Fruit fly (Drosophila melanogaster): Measurements from ENCODE around the gene CG13949.

CG13949 gene

DNA sequence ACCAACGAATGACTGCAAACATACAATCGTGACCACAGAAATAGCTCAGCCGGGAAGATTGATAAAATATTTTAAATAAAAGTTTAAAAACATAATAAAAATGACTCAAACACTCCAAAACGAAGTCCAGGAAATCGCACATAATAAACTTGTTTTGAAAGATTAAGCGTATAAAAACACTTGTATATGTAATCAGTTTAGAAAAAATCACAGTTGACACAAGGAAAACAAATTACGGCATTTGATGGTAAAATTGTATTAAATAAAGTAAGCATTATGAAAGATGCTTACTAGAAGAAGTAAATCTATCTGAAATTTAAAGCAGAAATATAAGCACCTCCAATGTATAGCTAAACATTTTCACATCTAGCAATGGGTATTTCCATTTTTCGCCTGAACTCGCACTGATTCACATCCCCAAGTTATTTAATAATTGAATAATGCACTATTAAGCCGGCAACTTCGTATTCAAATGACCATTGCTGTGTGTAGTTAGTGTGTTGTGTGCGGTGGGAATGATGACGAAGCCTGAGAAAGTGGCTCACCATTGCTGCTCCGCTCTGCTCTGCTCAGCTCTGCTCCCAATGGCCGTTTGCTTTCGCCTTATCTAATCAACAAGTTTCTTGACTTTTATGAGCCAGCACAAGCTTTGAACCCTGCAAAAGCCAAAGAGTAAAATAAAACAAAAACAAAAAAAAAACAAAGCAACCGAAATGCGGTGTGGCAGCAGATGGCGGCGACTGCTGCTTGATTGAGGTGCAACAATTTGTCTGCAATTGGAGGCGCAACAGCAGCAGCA, 7.7 kb upstream of the CG13949 start:
- TF ChIP-seq Myc (optimal IDR thresholded peaks at IDR 0.05), result no peak

DNA sequence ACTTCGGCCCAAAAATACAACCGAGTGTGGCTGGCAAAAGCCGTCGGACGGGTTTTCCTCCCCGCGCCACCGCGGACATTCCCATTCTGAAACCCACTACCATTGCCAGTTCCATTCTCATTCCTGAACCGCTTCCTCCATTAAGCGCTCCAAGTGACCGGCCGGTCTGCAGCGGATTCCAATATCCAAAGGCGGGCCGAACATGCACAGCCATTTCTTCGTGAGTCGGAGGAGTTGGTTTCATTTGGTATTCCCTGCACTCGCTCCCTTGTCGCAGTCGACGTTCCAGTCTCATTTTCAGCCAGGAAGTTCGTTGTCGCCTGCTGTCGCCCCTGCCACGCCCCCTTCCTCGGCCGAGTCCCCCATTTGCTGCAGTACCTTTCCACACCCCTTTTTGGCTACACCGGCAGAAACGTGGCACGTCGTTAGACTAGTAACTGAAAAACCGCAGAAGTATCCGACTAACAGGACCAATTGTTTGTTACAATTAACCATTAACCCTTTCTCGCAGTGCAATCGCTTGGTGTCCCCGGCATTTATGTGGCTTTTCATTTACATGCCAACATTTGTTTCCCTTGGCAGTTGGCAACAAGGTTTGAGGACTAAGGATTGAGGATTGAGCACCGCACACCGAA, 7.0 kb upstream of the CG13949 start:
- TF ChIP-seq Myc (optimal IDR thresholded peaks at IDR 0.05) (no peak), Sin3A (optimal IDR thresholded peaks at IDR 0.05) (no peak), psq (optimal IDR thresholded peaks at IDR 0.05) (no peak), h (optimal IDR thresholded peaks at IDR 0.05) (no peak)

DNA sequence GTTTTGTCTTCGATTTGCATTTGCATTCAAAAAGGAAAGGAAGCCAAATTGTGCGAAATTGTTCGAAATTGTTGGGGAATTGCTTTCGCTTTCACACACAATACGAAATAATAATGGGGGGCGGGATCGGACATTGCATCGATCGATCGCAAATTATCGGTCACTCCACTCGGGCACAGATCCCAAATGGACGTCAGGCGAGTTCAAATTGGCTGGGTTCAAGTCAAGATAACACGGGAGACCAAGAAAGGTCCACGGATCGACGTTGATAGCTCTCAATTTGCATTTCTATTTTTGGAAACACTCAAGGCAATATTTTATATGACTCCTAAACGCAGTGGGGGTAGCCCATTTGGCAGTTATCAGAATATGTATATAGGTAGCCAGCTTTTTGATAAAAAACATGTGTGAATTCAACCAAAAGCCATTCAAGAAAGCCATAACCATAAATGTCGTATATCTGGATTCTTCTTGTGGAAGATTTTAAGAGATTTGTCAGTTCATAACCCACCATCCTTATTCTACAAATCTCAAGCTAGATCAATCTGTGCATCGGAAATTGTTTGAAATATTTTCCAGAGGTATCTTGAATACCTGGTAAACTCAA, 5.9 kb upstream of the CG13949 start:
- TF ChIP-seq psq (optimal IDR thresholded peaks at IDR 0.05) (no peak), Myc (optimal IDR thresholded peaks at IDR 0.05) (no peak), Sin3A (optimal IDR thresholded peaks at IDR 0.05) (no peak), h (optimal IDR thresholded peaks at IDR 0.05) (no peak), ttk (optimal IDR thresholded peaks at IDR 0.05) (no peak), insv (optimal IDR thresholded peaks at IDR 0.05) (no peak)

DNA sequence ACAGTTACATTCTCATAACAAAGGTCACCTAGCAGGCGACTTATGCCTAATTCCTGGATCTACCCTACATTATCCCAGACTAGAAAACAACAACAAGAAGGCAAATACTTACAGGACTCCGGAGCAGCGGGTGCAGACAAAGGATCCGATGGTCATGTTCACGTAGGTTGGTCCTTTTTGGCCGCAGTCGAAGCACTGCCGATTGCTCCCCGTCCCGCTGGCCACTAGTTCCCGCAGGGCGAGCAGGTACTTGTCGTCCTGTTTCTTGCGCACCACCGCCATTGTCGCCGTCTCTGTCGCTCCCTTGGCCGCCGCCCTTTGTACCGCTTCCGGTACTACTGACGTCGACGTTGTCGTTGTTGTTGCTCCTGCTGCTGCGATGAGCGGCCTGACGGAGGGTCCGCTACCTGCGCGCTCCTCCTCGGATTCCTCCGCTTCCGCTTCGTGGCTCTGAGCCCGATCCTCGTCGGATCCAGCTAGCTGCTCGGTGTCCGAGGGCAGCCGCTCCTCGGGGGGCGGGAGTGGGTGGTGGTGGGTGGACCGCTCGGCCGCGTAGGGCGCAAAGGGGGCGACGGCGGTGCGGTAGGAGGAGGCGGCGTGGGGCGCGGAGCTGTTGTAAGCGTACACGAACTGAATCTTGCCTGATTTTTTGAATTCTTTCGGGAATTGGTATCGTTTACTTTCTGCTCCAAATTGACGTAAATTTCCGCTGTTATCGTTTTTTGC, 5.2 kb upstream of the CG13949 start:
- no peak for TF ChIP-seq h (optimal IDR thresholded peaks at IDR 0.05)
- TF ChIP-seq psq (optimal IDR thresholded peaks at IDR 0.05), result no peak
- TF ChIP-seq Sin3A (optimal IDR thresholded peaks at IDR 0.05), result no peak
- TF ChIP-seq ttk (optimal IDR thresholded peaks at IDR 0.05), result peak; percentile 97
- TF ChIP-seq insv (optimal IDR thresholded peaks at IDR 0.05), result no peak
- no peak for TF ChIP-seq Myc (optimal IDR thresholded peaks at IDR 0.05)

DNA sequence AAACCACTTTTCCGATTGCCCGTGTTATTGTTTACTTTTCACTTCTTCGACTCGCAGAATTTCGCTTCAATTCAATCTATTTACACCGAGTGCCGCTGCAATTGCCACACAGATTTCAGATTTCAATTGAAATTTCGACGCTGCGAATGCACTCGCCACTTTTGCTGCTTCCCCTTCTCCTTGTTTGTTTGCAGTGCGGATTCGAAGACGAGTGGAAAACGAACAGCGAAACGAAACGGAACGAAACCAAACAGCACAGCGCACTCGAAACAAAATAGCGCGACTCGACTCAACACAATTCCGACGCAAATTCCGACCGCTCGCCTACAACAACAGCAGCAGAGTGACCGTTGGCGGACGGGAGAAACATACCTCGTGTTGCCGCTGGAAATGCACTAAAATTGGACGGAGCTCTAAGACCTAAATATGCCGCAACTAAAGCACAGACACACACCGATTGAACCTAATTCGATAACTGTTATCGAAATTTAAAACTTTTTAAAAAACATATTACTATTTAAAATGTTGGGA, 4.3 kb upstream of the CG13949 start, which contains the start of gene drongo:
Gene drongo (minus strand): TSS at position 345 of the 531 bp plus-strand sequence.
- TF ChIP-seq Sin3A (optimal IDR thresholded peaks at IDR 0.05), result no peak
- TF ChIP-seq psq (optimal IDR thresholded peaks at IDR 0.05), result no peak
- TF ChIP-seq insv (optimal IDR thresholded peaks at IDR 0.05), result no peak
- TF ChIP-seq h (optimal IDR thresholded peaks at IDR 0.05), result no peak
- no peak for TF ChIP-seq ttk (optimal IDR thresholded peaks at IDR 0.05)
- no peak for TF ChIP-seq Myc (optimal IDR thresholded peaks at IDR 0.05)

DNA sequence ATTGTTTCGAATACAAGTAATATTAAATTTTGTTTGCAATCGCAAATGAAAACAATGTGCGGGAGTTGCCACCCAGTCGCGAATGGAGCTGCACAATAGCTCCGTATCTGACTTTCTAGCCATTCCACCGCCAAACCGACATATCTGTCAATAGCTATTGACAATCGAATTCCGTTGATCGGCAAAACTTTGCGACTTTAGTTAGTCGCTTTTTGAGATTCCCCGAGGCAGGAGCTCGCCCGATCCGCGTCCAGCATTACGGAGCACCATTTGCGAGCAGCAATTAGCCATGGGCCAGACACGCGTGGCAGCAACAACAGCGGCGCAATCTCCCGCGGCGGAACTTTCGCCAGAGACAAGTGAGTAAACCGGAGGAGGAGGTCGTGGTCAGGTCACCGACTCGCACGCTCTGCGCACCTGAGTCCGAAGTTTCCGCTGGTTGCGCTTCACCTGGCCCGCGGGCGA, 2.5 kb upstream of the CG13949 start, which contains the start of the genes CG4291 and kraken:
Gene CG4291 (minus strand): TSS at position 84 of the 465 bp plus-strand sequence.
Gene kraken (plus strand): TSS at position 122 of the 465 bp plus-strand sequence.
- TF ChIP-seq ttk (optimal IDR thresholded peaks at IDR 0.05) (no peak), h (optimal IDR thresholded peaks at IDR 0.05) (peak; percentile 56), Sin3A (optimal IDR thresholded peaks at IDR 0.05) (no peak), psq (optimal IDR thresholded peaks at IDR 0.05) (no peak), Myc (optimal IDR thresholded peaks at IDR 0.05) (no peak), insv (optimal IDR thresholded peaks at IDR 0.05) (peak; percentile 3)

DNA sequence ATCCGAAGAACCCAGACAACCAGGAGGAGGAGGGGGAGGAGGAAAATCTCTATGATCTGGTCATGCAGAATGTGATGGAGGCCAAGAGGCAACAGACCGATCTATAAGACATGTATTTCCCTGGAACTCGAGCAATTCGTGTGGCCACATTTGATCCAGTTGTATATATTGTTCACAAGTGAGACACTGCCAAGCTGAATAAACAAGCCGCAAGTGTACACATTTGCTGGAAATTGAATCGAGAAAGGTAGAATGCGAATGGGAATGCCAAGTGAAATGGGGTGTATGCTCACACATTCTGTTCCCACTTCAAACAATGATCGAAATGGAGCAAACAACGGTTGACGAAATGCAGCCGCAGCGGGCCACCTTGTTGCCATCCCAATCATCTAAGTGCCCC, 864 bp downstream of the CG13949 start:
- TF ChIP-seq psq (optimal IDR thresholded peaks at IDR 0.05), result no peak

DNA sequence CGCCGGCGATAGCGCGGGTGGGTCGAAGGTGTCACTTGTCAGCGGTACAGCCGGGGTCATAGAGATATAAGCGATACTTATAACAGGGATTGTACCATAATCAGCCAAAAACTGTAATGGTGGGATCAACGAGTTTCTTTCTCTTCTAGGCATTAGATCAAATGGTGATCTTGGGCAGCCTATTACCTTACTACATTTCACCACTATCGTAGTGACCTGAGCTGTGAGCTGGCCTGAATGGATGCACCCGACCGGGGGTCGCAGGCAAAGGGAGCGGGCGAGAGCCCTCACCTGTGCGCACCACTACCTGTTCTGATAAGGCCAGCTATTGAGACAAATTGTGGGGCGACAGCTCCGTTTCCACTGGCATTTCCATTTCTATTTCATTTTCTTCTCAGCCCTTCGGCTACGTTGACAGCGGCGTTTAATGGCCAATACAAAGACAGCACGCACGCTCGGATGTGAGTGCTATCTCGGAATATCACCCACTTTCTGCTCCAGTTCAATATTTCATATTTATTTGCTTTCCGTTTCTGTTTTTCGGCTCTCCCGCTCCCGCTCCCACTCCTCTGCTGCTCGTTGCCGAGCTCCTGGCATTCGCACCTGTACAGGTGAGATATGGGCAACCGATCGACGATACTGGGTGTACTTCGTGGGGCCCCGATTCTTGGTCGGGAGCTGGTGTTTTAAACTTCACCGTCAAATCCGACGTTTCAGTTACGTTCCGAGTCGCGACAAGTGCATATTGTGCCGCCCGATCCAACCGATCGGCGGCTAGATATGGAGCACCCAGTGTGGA, 1.8 kb downstream of the CG13949 start:
- TF ChIP-seq Myc (optimal IDR thresholded peaks at IDR 0.05) (no peak), insv (optimal IDR thresholded peaks at IDR 0.05) (no peak), psq (optimal IDR thresholded peaks at IDR 0.05) (no peak), ttk (optimal IDR thresholded peaks at IDR 0.05) (no peak), Sin3A (optimal IDR thresholded peaks at IDR 0.05) (no peak), h (optimal IDR thresholded peaks at IDR 0.05) (no peak)

DNA sequence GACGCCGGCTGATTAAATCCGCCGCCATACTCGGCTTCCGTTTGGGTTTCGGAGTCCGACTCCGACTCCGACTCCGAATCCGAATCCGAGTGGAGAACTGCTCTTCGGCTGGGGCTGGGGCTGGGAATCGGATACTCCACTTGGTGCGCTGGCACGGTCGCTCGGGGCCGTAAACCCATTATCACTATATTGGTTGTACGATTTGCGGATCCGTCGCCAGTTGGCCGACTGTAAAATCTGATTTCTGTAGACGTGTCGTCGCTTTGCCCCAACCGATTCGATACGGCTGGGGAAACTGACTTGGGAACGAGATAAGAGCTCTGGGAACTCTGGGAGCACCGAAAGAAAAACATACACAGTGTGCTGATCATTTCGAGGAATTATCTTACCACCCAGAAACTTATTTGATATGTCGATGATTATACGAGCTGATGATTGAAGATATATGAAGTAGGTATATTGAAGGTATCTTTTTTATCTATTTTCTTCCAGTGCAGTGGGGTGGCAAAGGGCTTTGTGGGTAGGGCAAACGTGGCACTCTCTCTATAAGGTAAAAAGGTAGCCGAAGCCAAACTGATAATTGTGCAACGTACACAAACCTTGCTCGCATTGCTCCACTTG, 2.9 kb downstream of the CG13949 start:
- no peak for TF ChIP-seq psq (optimal IDR thresholded peaks at IDR 0.05)
- no peak for TF ChIP-seq insv (optimal IDR thresholded peaks at IDR 0.05)
- no peak for TF ChIP-seq ttk (optimal IDR thresholded peaks at IDR 0.05)
- no peak for TF ChIP-seq Sin3A (optimal IDR thresholded peaks at IDR 0.05)
- no peak for TF ChIP-seq h (optimal IDR thresholded peaks at IDR 0.05)
- no peak for TF ChIP-seq Myc (optimal IDR thresholded peaks at IDR 0.05)

DNA sequence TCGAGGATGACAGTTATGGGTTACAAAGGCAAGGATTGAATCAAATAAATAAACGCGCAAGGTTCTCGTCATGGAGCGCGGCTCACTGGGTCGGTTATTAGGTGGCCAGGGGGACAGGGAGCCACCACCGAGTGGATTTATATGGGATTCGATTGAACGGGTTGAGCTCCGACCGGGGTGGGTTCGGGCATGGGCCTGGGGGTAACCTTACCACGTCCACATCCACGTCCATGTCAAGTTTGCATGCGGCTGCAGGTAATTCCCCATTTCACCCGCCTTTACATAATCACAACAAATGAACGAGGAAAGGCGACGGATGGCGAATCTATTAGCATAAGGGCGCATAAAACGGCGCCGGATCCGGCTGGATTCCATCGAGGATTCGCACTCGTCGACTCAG, 4.8 kb downstream of the CG13949 start, which contains the start of gene CG13950:
Gene CG13950 (plus strand): TSS at position 301 of the 400 bp plus-strand sequence.
- no peak for TF ChIP-seq ttk (optimal IDR thresholded peaks at IDR 0.05)
- no peak for TF ChIP-seq Sin3A (optimal IDR thresholded peaks at IDR 0.05)
- TF ChIP-seq h (optimal IDR thresholded peaks at IDR 0.05), result no peak
- TF ChIP-seq psq (optimal IDR thresholded peaks at IDR 0.05), result no peak
- no peak for TF ChIP-seq insv (optimal IDR thresholded peaks at IDR 0.05)
- TF ChIP-seq Myc (optimal IDR thresholded peaks at IDR 0.05), result no peak

DNA sequence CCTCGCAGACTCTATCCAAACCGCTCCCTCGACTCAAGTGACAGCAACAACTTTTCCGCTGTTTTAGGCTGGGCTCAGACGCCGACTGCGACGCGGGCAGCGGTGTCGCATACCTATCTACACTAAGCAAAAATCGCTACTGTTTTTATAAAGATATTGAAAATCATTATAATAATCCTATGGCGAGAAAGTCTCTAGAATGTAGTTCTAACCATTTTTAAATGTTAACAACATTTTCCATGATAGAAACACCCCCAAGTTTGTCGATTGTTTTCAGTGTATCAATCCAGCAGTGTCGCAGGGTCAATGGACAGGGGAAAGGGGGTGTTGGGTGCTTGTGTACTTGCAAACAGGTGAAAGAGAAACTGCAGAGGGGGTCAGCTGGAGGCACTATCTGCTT, 10.7 kb downstream of the CG13949 start:
- TF ChIP-seq ttk (optimal IDR thresholded peaks at IDR 0.05) (no peak), psq (optimal IDR thresholded peaks at IDR 0.05) (no peak), insv (optimal IDR thresholded peaks at IDR 0.05) (no peak), Myc (optimal IDR thresholded peaks at IDR 0.05) (no peak)

All from Kc167 (cell line).